Worm (Caenorhabditis elegans) whole organism, L4/young adult: ENCODE data around the gene elof-1.

Experiments used
- W03F9.2 ChIP-seq: fragments of 150-350 bp; optimal IDR thresholded peaks from 2 replicates; lab custom pipeline; 2014; ENCODE audit warnings: missing biosample characterization, missing genetic modification characterization
- him-1 ChIP-seq: sonication (generic microtip); optimal IDR thresholded peaks from 2 replicates; lab custom pipeline; 2016; ENCODE audit warnings: missing genotype, missing genetic modification reagents, missing genetic modification characterization, missing compliant biosample characterization

- TF ChIP-seq W03F9.2 (no peak), him-1 (tag; lab: Kevin White, UChicago) (no peak)
Observed at ce11 chrII:14311537-14311936, 38.0 kb upstream of the elof-1 start.
